Worm (Caenorhabditis elegans) whole organism, L1 larva: Measurements from ENCODE around the gene F38A1.13.

Experiments
- C34B4.2 ChIP-seq: sonication (generic microtip); optimal IDR thresholded peaks from 2 replicates; lab custom pipeline; 2017; ENCODE audit warnings: mild to moderate bottlenecking, missing genetic modification characterization, missing compliant biosample characterization
- F16B12.6 ChIP-seq: fragments of 150-350 bp; optimal IDR thresholded peaks from 2 replicates; lab custom pipeline; 2014; ENCODE audit warnings: missing biosample characterization, missing genetic modification characterization
- aha-1 ChIP-seq: fragments of 150-350 bp; optimal IDR thresholded peaks from 2 replicates; lab custom pipeline; 2014; ENCODE audit warnings: missing biosample characterization, missing genetic modification characterization
- alr-1 ChIP-seq: fragments of 200-800 bp; sonication (Bioruptor generic); optimal IDR thresholded peaks from 2 replicates; lab custom pipeline; 2018; ENCODE audit warnings: borderline replicate concordance, mild to moderate bottlenecking, missing genetic modification characterization, missing compliant biosample characterization
- ama-1 ChIP-seq: fragments of 150-350 bp; optimal IDR thresholded peaks from 2 replicates; lab custom pipeline; 2014
- blmp-1 ChIP-seq: fragments of 150-350 bp; optimal IDR thresholded peaks from 2 replicates; lab custom pipeline; 2014; ENCODE audit warnings: missing biosample characterization, missing genetic modification characterization
- ceh-63 ChIP-seq: fragments of 200-800 bp; sonication (Bioruptor generic); optimal IDR thresholded peaks from 2 replicates; lab custom pipeline; 2018; ENCODE audit warnings: mild to moderate bottlenecking, missing genetic modification characterization, missing compliant biosample characterization
- ceh-8 ChIP-seq: fragments of 200-800 bp; sonication (Bioruptor generic); optimal IDR thresholded peaks from 2 replicates; lab custom pipeline; 2018; ENCODE audit warnings: mild to moderate bottlenecking, missing genetic modification characterization, moderate library complexity, missing compliant biosample characterization
- ceh-82 ChIP-seq, 3 experiments: fragments of 150-350 bp in 1 of 3; sonication (generic microtip) in 2 of 3; optimal IDR thresholded peaks; 2 replicates each; lab custom pipeline; 2014 to 2017; ENCODE audit warnings: missing biosample characterization in 3 of 3, missing genetic modification characterization in 3 of 3
- ceh-90 ChIP-seq: sonication (generic microtip); optimal IDR thresholded peaks from 2 replicates; lab custom pipeline; 2016; ENCODE audit warnings: missing genetic modification characterization, missing compliant biosample characterization
- dpl-1 ChIP-seq, 3 experiments: fragments of 150-350 bp in 2 of 3; sonication (generic microtip) in 1 of 3; optimal IDR thresholded peaks; 2 replicates each; lab custom pipeline; 2014 to 2017; ENCODE audit warnings: missing biosample characterization in 3 of 3, missing genetic modification characterization in 3 of 3, missing genetic modification reagents in 3 of 3
- dsc-1 ChIP-seq: sonication (generic microtip); optimal IDR thresholded peaks from 2 replicates; lab custom pipeline; 2016; ENCODE audit warnings: mild to moderate bottlenecking, missing genetic modification characterization, missing compliant biosample characterization
- efl-1 ChIP-seq, 4 experiments: fragments of 150-350 bp; optimal IDR thresholded peaks in 3 of 4; peaks in 1 of 4; 1 replicate in 1 of 4; 2 replicates in 3 of 4; lab custom pipeline; 2014; ENCODE audit warnings: missing biosample characterization in 2 of 4, missing genetic modification characterization in 2 of 4, missing genetic modification reagents in 2 of 4
- efl-3 ChIP-seq: fragments of 200-800 bp; sonication (Bioruptor generic); optimal IDR thresholded peaks from 2 replicates; lab custom pipeline; 2018; ENCODE audit warnings: mild to moderate bottlenecking, missing genetic modification characterization, missing compliant biosample characterization
- egl-13 ChIP-seq: sonication (generic microtip); optimal IDR thresholded peaks from 2 replicates; lab custom pipeline; 2016; ENCODE audit warnings: missing genotype, missing genetic modification reagents, missing genetic modification characterization, missing compliant biosample characterization
- elt-2 ChIP-seq: sonication (generic microtip); optimal IDR thresholded peaks from 2 replicates; lab custom pipeline; 2016; ENCODE audit warnings: missing genetic modification characterization, mild to moderate bottlenecking, inconsistent platforms, missing compliant biosample characterization, missing genetic modification reagents
- elt-3 ChIP-seq, 6 experiments: fragments of 150-350 bp in 1 of 6; sonication (generic microtip); optimal IDR thresholded peaks; 2 replicates each; lab custom pipeline; 2017 to 2018; ENCODE audit warnings: missing biosample characterization in 6 of 6, missing genetic modification characterization in 6 of 6, inconsistent platforms in 1 of 6
- fos-1 ChIP-seq: fragments of 150-350 bp; optimal IDR thresholded peaks from 2 replicates; lab custom pipeline; 2014; ENCODE audit warnings: missing biosample characterization, missing genetic modification characterization
- hlh-17 ChIP-seq: fragments of 200-800 bp; sonication (Bioruptor generic); optimal IDR thresholded peaks from 2 replicates; lab custom pipeline; 2018; ENCODE audit warnings: missing genetic modification characterization, mild to moderate bottlenecking, missing compliant biosample characterization, moderate library complexity, borderline replicate concordance
- lin-14 ChIP-seq: fragments of 200-800 bp; sonication (Bioruptor generic); optimal IDR thresholded peaks from 2 replicates; lab custom pipeline; 2018; ENCODE audit warnings: mild to moderate bottlenecking, missing genetic modification characterization, moderate library complexity, missing compliant biosample characterization
- lin-35 ChIP-seq, 2 experiments: fragments of 150-350 bp; optimal IDR thresholded peaks; 2 replicates each; lab custom pipeline; 2014; ENCODE audit warnings: missing biosample characterization in 2 of 2, missing genetic modification characterization in 2 of 2, missing genetic modification reagents in 2 of 2
- lir-3 ChIP-seq: sonication (generic microtip); optimal IDR thresholded peaks from 2 replicates; lab custom pipeline; 2016; ENCODE audit warnings: mild to moderate bottlenecking, missing genetic modification characterization, moderate library complexity, missing compliant biosample characterization; ENCODE audit not compliant: poor library complexity
- lsy-2 ChIP-seq, 2 experiments: fragments of 150-350 bp; optimal IDR thresholded peaks; 2 replicates each; lab custom pipeline; 2014; ENCODE audit warnings: missing biosample characterization in 2 of 2, missing genetic modification characterization in 2 of 2
- mab-9 ChIP-seq: fragments of 200-800 bp; sonication (Bioruptor generic); IDR thresholded peaks from 2 replicates; pipeline ENCODE4 v1.3.6; 2022; ENCODE audit warnings: missing genetic modification reagents, missing genetic modification characterization, missing compliant biosample characterization
- mep-1 ChIP-seq: fragments of 150-350 bp; optimal IDR thresholded peaks from 2 replicates; lab custom pipeline; 2014; ENCODE audit warnings: missing biosample characterization, missing genetic modification characterization
- nhr-12 ChIP-seq: sonication (generic microtip); optimal IDR thresholded peaks from 2 replicates; lab custom pipeline; 2017; ENCODE audit warnings: missing biosample characterization, missing genetic modification characterization
- nhr-237 ChIP-seq: fragments of 150-350 bp; optimal IDR thresholded peaks from 2 replicates; lab custom pipeline; 2014; ENCODE audit warnings: missing biosample characterization, missing genetic modification characterization
- nhr-47 ChIP-seq: sonication (generic microtip); optimal IDR thresholded peaks from 2 replicates; lab custom pipeline; 2016; ENCODE audit warnings: mild to moderate bottlenecking, missing genetic modification characterization, moderate library complexity, missing compliant biosample characterization
- pag-3 ChIP-seq: sonication (generic microtip); optimal IDR thresholded peaks from 2 replicates; lab custom pipeline; 2017; ENCODE audit warnings: missing genetic modification characterization, mild to moderate bottlenecking, missing compliant biosample characterization, antibody characterized with exemption, borderline replicate concordance; ENCODE audit not compliant: insufficient read depth
- rnt-1 ChIP-seq: sonication (generic microtip); optimal IDR thresholded peaks from 2 replicates; lab custom pipeline; 2016; ENCODE audit warnings: mild to moderate bottlenecking, missing genetic modification characterization, moderate library complexity, missing compliant biosample characterization
- snpc-4 ChIP-seq: fragments of 150-350 bp; optimal IDR thresholded peaks from 2 replicates; lab custom pipeline; 2014; ENCODE audit warnings: missing biosample characterization, missing genetic modification characterization
- snu-23 ChIP-seq: sonication (generic microtip); optimal IDR thresholded peaks from 2 replicates; lab custom pipeline; 2016; ENCODE audit warnings: missing genetic modification characterization, missing compliant biosample characterization
- vab-15 ChIP-seq: sonication (generic microtip); optimal IDR thresholded peaks from 2 replicates; lab custom pipeline; 2017; ENCODE audit warnings: missing genotype, mild to moderate bottlenecking, missing genetic modification characterization, missing compliant biosample characterization

The F38A1.13 gene

ce11 chrIV:1274583-1274982 is 9.6 kb downstream of the F38A1.13 start, which contains the start of gene C09E9.1 (continued):
- TF ChIP-seq ama-1 (lab: Kevin White, UChicago) (peak; percentile 24), elt-3 (tag; optimal IDR thresholded peaks at IDR 0.05; lab: Kevin White, UChicago) (peak in 1 of 6 experiments; percentile 59), rnt-1 (tag; lab: Kevin White, UChicago) (peak; percentile 74), vab-15 (tag; lab: Kevin White, UChicago) (no peak), C34B4.2 (tag; lab: Kevin White, UChicago) (no peak), dpl-1 (GFP tag; optimal IDR thresholded peaks at IDR 0.05; lab: Kevin White, UChicago) (peak; percentile 80 to 88 (median 80)), mab-9 (peak; percentile 36; the same call in 1 of the 2 replicates), snu-23 (GFP tag; lab: Kevin White, UChicago) (peak; percentile 75), snpc-4 (tag; lab: Kevin White, UChicago) (peak; percentile 43)

ce11 chrIV:1275910-1276309 is 10.9 kb downstream of the F38A1.13 start:
- TF ChIP-seq efl-1 (optimal IDR thresholded peaks at IDR 0.05; lab: Kevin White, UChicago) (no peak), efl-1 (GFP tag; optimal IDR thresholded peaks at IDR 0.05 in 1 of 2; lab: Kevin White, UChicago) (peak in 1 of 2 experiments; percentile 10), mep-1 (tag; lab: Kevin White, UChicago) (no peak)

- TF ChIP-seq ceh-82 (tag; optimal IDR thresholded peaks at IDR 0.05; lab: Kevin White, UChicago) (no peak), aha-1 (tag; lab: Kevin White, UChicago) (no peak), lir-3 (tag; lab: Kevin White, UChicago) (no peak), efl-1 (optimal IDR thresholded peaks at IDR 0.05; lab: Kevin White, UChicago) (no peak), efl-1 (GFP tag; optimal IDR thresholded peaks at IDR 0.05 in 1 of 2; lab: Kevin White, UChicago) (peak in 1 of 2 experiments; percentile 3), F16B12.6 (tag; lab: Kevin White, UChicago) (peak; percentile 5), lsy-2 (tag; optimal IDR thresholded peaks at IDR 0.05; lab: Kevin White, UChicago) (peak in 1 of 2 experiments; percentile 28), nhr-237 (no peak)
Observed at ce11 chrIV:1277067-1277466, 12.0 kb downstream of the F38A1.13 start.

- TF ChIP-seq ceh-90 (no peak), ceh-8 (GFP tag; lab: Kevin White, UChicago) (no peak), egl-13 (tag; lab: Kevin White, UChicago) (no peak), nhr-12 (tag; lab: Kevin White, UChicago) (no peak), alr-1 (tag; lab: Kevin White, UChicago) (no peak), efl-3 (GFP tag; lab: Kevin White, UChicago) (no peak), ceh-63 (GFP tag; lab: Kevin White, UChicago) (no peak), elt-2 (no peak), elt-3 (tag; optimal IDR thresholded peaks at IDR 0.05; lab: Kevin White, UChicago) (no peak), lin-35 (GFP tag; optimal IDR thresholded peaks at IDR 0.05; lab: Kevin White, UChicago) (no peak), aha-1 (tag; lab: Kevin White, UChicago) (no peak), hlh-17 (GFP tag; lab: Kevin White, UChicago) (no peak), blmp-1 (no peak), pag-3 (tag; lab: Kevin White, UChicago) (no peak), snpc-4 (tag; lab: Kevin White, UChicago) (no peak), dsc-1 (no peak), F16B12.6 (tag; lab: Kevin White, UChicago) (no peak), lin-14 (GFP tag; lab: Kevin White, UChicago) (no peak)
- TF ChIP-seq, all 84 proteins: peak for 0
Observed at ce11 chrIV:1278945-1279344, 13.9 kb downstream of the F38A1.13 start.

DNA sequence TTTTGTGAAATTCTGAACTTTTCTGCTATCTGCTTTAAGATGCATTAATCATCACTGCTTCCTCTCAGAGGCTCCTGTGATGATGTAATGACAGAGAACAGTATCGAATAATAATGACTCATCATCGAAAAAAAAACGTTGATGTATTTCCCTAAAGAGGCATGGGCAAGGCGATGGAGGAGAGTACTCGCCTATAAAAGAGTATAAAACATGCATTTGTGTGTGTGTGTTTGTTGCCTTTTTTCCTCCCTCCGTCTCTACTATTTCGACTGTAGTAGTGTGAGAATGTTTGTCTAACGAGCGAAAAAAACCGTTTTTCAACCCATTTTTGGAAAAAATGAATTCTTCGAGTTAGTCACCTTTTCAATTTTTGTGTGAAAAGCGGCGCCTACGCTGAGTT is 19.8 kb downstream of the F38A1.13 start:
- TF ChIP-seq nhr-47 (tag; lab: Kevin White, UChicago) (no peak), fos-1 (peak; percentile 12)
